Fruit fly (Drosophila melanogaster) whole organism, embryonic: ENCODE data around the gene CG34305.

Source experiments
- ATbp ChIP-seq: fragments of 200-800 bp; sonication (Bioruptor generic); optimal IDR thresholded peaks from 2 replicates; lab custom pipeline; 2017; ENCODE audit warnings: missing biosample characterization, mild to moderate bottlenecking, missing genetic modification characterization, missing genetic modification reagents
- Atf6 ChIP-seq: fragments of 200-800 bp; sonication (Bioruptor generic); IDR thresholded peaks from 2 replicates; pipeline ENCODE4 v1.3.6; 2022; ENCODE audit warnings: missing biosample characterization, missing genetic modification characterization
- CG10267 ChIP-seq: fragments of 200-800 bp; sonication (Bioruptor generic); optimal IDR thresholded peaks from 2 replicates; lab custom pipeline; 2018; ENCODE audit warnings: missing biosample characterization, mild to moderate bottlenecking, missing genetic modification characterization, moderate library complexity
- CG10543 ChIP-seq: fragments of 200-800 bp; sonication (Bioruptor generic); optimal IDR thresholded peaks from 3 replicates; lab custom pipeline; 2017; ENCODE audit warnings: missing biosample characterization, mild to moderate bottlenecking, missing genetic modification characterization, moderate library complexity
- CG12391 ChIP-seq: fragments of 200-800 bp; sonication (Bioruptor generic); optimal IDR thresholded peaks from 3 replicates; lab custom pipeline; 2018; ENCODE audit warnings: missing biosample characterization, mild to moderate bottlenecking, missing genetic modification characterization, moderate library complexity
- CG13624 ChIP-seq: fragments of 200-800 bp; sonication (Bioruptor generic); optimal IDR thresholded peaks from 2 replicates; lab custom pipeline; 2016; ENCODE audit warnings: missing biosample characterization, missing genetic modification characterization
- CG13894 ChIP-seq: fragments of 200-800 bp; sonication (Bioruptor generic); optimal IDR thresholded peaks from 3 replicates; lab custom pipeline; 2018; ENCODE audit warnings: missing biosample characterization, mild to moderate bottlenecking, missing genetic modification characterization, moderate library complexity
- CG14441 ChIP-seq: fragments of 200-800 bp; sonication (Bioruptor generic); IDR thresholded peaks from 2 replicates; pipeline ENCODE4 v1.3.6; 2022; ENCODE audit warnings: missing biosample characterization, missing genetic modification characterization
- CG15601 ChIP-seq: fragments of 200-800 bp; sonication (Bioruptor generic); optimal IDR thresholded peaks from 3 replicates; lab custom pipeline; 2019; ENCODE audit warnings: missing biosample characterization, mild to moderate bottlenecking, missing genetic modification characterization, moderate library complexity
- CG1792 ChIP-seq: fragments of 200-800 bp; sonication (Bioruptor generic); optimal IDR thresholded peaks from 2 replicates; lab custom pipeline; 2016; ENCODE audit warnings: missing biosample characterization, missing genetic modification characterization
- CG1832 ChIP-seq: fragments of 200-800 bp; sonication (Bioruptor generic); optimal IDR thresholded peaks from 2 replicates; lab custom pipeline; 2017; ENCODE audit warnings: missing biosample characterization, mild to moderate bottlenecking, missing genetic modification characterization, inconsistent platforms
- CG18476 ChIP-seq: fragments of 200-800 bp; sonication (Bioruptor generic); optimal IDR thresholded peaks from 2 replicates; lab custom pipeline; 2016; ENCODE audit warnings: missing biosample characterization, mild to moderate bottlenecking, missing genetic modification characterization
- CG18764 ChIP-seq: fragments of 200-800 bp; sonication (Bioruptor generic); optimal IDR thresholded peaks from 3 replicates; lab custom pipeline; 2016; ENCODE audit warnings: missing biosample characterization, missing genetic modification characterization
- CG2129 ChIP-seq: fragments of 200-800 bp; sonication (Bioruptor generic); IDR thresholded peaks from 2 replicates; pipeline ENCODE4 v1.3.6; 2022; ENCODE audit warnings: missing biosample characterization, missing genetic modification characterization; ENCODE audit not compliant: partially characterized antibody
- CG2199 ChIP-seq: fragments of 200-800 bp; sonication (Bioruptor generic); IDR thresholded peaks from 3 replicates; pipeline ENCODE4 v1.3.6; 2022; ENCODE audit warnings: missing biosample characterization, missing genetic modification characterization
- CG3163 ChIP-seq: fragments of 200-800 bp; sonication (Bioruptor generic); optimal IDR thresholded peaks from 3 replicates; lab custom pipeline; 2016; ENCODE audit warnings: missing biosample characterization, missing genetic modification characterization
- CG4282 ChIP-seq: fragments of 200-800 bp; sonication (Bioruptor generic); optimal IDR thresholded peaks from 2 replicates; lab custom pipeline; 2016; ENCODE audit warnings: missing biosample characterization, missing genetic modification characterization
- CG4707 ChIP-seq: fragments of 200-800 bp; sonication (Bioruptor generic); optimal IDR thresholded peaks from 2 replicates; lab custom pipeline; 2018; ENCODE audit warnings: missing biosample characterization, mild to moderate bottlenecking, missing genetic modification characterization, moderate library complexity
- CG7357 ChIP-seq: fragments of 200-800 bp; sonication (Bioruptor generic); IDR thresholded peaks from 3 replicates; pipeline ENCODE4 v1.3.6; 2022; ENCODE audit warnings: missing biosample characterization, missing genetic modification characterization
- CG7839 ChIP-seq: fragments of 200-800 bp; sonication (Bioruptor generic); optimal IDR thresholded peaks from 3 replicates; lab custom pipeline; 2018; ENCODE audit warnings: missing biosample characterization, mild to moderate bottlenecking, missing genetic modification characterization, moderate library complexity
- CG7963 ChIP-seq: fragments of 200-800 bp; sonication (Bioruptor generic); IDR thresholded peaks from 3 replicates; pipeline ENCODE4 v1.3.6; 2022; ENCODE audit warnings: missing biosample characterization, missing genetic modification characterization; ENCODE audit not compliant: partially characterized antibody
- CG9797 ChIP-seq: fragments of 200-800 bp; sonication (Bioruptor generic); optimal IDR thresholded peaks from 3 replicates; lab custom pipeline; 2018; ENCODE audit warnings: missing biosample characterization, mild to moderate bottlenecking, missing genetic modification characterization
- CG9932 ChIP-seq: fragments of 200-800 bp; sonication (Bioruptor generic); IDR thresholded peaks from 2 replicates; pipeline ENCODE4 v1.3.6; 2022; ENCODE audit warnings: missing biosample characterization, missing genetic modification characterization
- CkIIα-i1 ChIP-seq: fragments of 200-800 bp; sonication (Bioruptor generic); IDR thresholded peaks from 2 replicates; pipeline ENCODE4 v1.3.6; 2022; ENCODE audit warnings: missing biosample characterization, missing genetic modification characterization
- H2.0 ChIP-seq: fragments of 200-800 bp; sonication (Bioruptor generic); IDR thresholded peaks from 2 replicates; pipeline ENCODE4 v1.3.6; 2022; ENCODE audit warnings: missing biosample characterization, missing genetic modification characterization
- HHEX ChIP-seq: fragments of 200-800 bp; sonication (Bioruptor generic); optimal IDR thresholded peaks from 3 replicates; lab custom pipeline; 2017; ENCODE audit warnings: missing biosample characterization, mild to moderate bottlenecking, missing genetic modification characterization, missing genetic modification reagents
- Hand ChIP-seq: fragments of 200-800 bp; sonication (Bioruptor generic); optimal IDR thresholded peaks from 2 replicates; lab custom pipeline; 2017; ENCODE audit warnings: mild to moderate bottlenecking, missing biosample characterization, missing genetic modification reagents, missing genetic modification characterization
- Hr3 ChIP-seq: fragments of 200-800 bp; sonication (Bioruptor generic); optimal IDR thresholded peaks from 3 replicates; lab custom pipeline; 2016; ENCODE audit warnings: missing biosample characterization, missing genetic modification characterization
- Hr78 ChIP-seq, 2 experiments: fragments of 200-800 bp in 1 of 2; fragments of >200 bp in 1 of 2; sonication (Bioruptor generic) in 1 of 2; optimal IDR thresholded peaks; 2 replicates each; lab custom pipeline; 2017 to 2019; ENCODE audit warnings: missing biosample characterization in 2 of 2, missing genetic modification characterization in 2 of 2, mild to moderate bottlenecking in 1 of 2, moderate library complexity in 1 of 2
- Med ChIP-seq: fragments of 200-800 bp; sonication (Bioruptor generic); peaks from one replicate; lab custom pipeline; 2016; ENCODE audit warnings: missing biosample characterization, missing genetic modification characterization, mild to moderate bottlenecking, inconsistent platforms, moderate library complexity
- Meics ChIP-seq: fragments of 200-800 bp; sonication (Bioruptor generic); optimal IDR thresholded peaks from 2 replicates; lab custom pipeline; 2017; ENCODE audit warnings: missing biosample characterization, mild to moderate bottlenecking, missing genetic modification characterization
- Nf-YC ChIP-seq: fragments of 200-800 bp; optimal IDR thresholded peaks from 3 replicates; lab custom pipeline; 2019; ENCODE audit warnings: missing biosample characterization, mild to moderate bottlenecking, missing genetic modification characterization, moderate library complexity
- Scr ChIP-seq: fragments of 200-800 bp; sonication (Bioruptor generic); IDR thresholded peaks from 2 replicates; pipeline ENCODE4 v1.3.6; 2022; ENCODE audit warnings: missing biosample characterization, missing genetic modification characterization; ENCODE audit not compliant: partially characterized antibody
- Six4 ChIP-seq: fragments of 200-800 bp; sonication (Bioruptor generic); optimal IDR thresholded peaks from 2 replicates; lab custom pipeline; 2016; ENCODE audit warnings: missing biosample characterization, missing genetic modification characterization
- Sox102F ChIP-seq: fragments of 200-800 bp; sonication (Bioruptor generic); optimal IDR thresholded peaks from 2 replicates; lab custom pipeline; 2018; ENCODE audit warnings: missing biosample characterization, mild to moderate bottlenecking, missing genetic modification characterization, moderate library complexity
- Taf1 ChIP-seq: fragments of 200-800 bp; sonication (Bioruptor generic); IDR thresholded peaks from 2 replicates; pipeline ENCODE4 v1.3.6; 2022; ENCODE audit warnings: missing biosample characterization, missing genetic modification characterization
- ash1 ChIP-seq: fragments of 200-800 bp; sonication (Bioruptor generic); optimal IDR thresholded peaks from 2 replicates; lab custom pipeline; 2018; ENCODE audit warnings: missing biosample characterization, mild to moderate bottlenecking, missing genetic modification characterization
- bigmax ChIP-seq: fragments of 200-800 bp; sonication (Bioruptor generic); optimal IDR thresholded peaks from 2 replicates; lab custom pipeline; 2018; ENCODE audit warnings: missing biosample characterization, mild to moderate bottlenecking, missing genetic modification characterization
- cwo ChIP-seq: fragments of 200-800 bp; sonication (Bioruptor generic); optimal IDR thresholded peaks from 3 replicates; lab custom pipeline; 2017; ENCODE audit warnings: missing biosample characterization, missing genetic modification characterization, mild to moderate bottlenecking, moderate library complexity, missing genetic modification reagents
- dimm ChIP-seq: fragments of 200-800 bp; sonication (Bioruptor generic); IDR thresholded peaks from 2 replicates; pipeline ENCODE4 v1.3.6; 2022; ENCODE audit warnings: missing biosample characterization, missing genetic modification characterization
- disco-r ChIP-seq: fragments of 200-800 bp; sonication (Bioruptor generic); optimal IDR thresholded peaks from 2 replicates; lab custom pipeline; 2016; ENCODE audit warnings: missing biosample characterization, missing genetic modification characterization
- grau ChIP-seq: fragments of 200-800 bp; optimal IDR thresholded peaks from 3 replicates; lab custom pipeline; 2019; ENCODE audit warnings: missing biosample characterization, mild to moderate bottlenecking, missing genetic modification characterization, moderate library complexity
- her ChIP-seq: fragments of 200-800 bp; sonication (Bioruptor generic); optimal IDR thresholded peaks from 2 replicates; lab custom pipeline; 2016; ENCODE audit warnings: missing biosample characterization, missing genetic modification characterization
- insv ChIP-seq, 2 experiments: fragments of 200-800 bp; sonication (Bioruptor generic); optimal IDR thresholded peaks; 3 replicates each; lab custom pipeline; 2016 to 2018; ENCODE audit warnings: missing biosample characterization in 2 of 2, missing genetic modification characterization in 2 of 2
- lmd ChIP-seq: fragments of 200-800 bp; sonication (Bioruptor generic); IDR thresholded peaks from 2 replicates; pipeline ENCODE4 v1.3.6; 2022; ENCODE audit warnings: missing biosample characterization, missing genetic modification characterization
- pzg ChIP-seq: fragments of 200-800 bp; sonication (Bioruptor generic); optimal IDR thresholded peaks from 3 replicates; lab custom pipeline; 2018; ENCODE audit warnings: missing biosample characterization, mild to moderate bottlenecking, missing genetic modification characterization, moderate library complexity
- sd ChIP-seq: fragments of 200-800 bp; sonication (Bioruptor generic); optimal IDR thresholded peaks from 3 replicates; lab custom pipeline; 2018; ENCODE audit warnings: missing biosample characterization, mild to moderate bottlenecking, missing genetic modification characterization, moderate library complexity
- shn ChIP-seq: fragments of 200-800 bp; sonication (Bioruptor generic); optimal IDR thresholded peaks from 3 replicates; lab custom pipeline; 2016; ENCODE audit warnings: missing biosample characterization, missing genetic modification characterization
- sima ChIP-seq: fragments of 200-800 bp; sonication (Bioruptor generic); optimal IDR thresholded peaks from 2 replicates; lab custom pipeline; 2016; ENCODE audit warnings: missing biosample characterization, missing genetic modification characterization
- sob ChIP-seq: fragments of 200-800 bp; sonication (Bioruptor generic); IDR thresholded peaks from 2 replicates; pipeline ENCODE4 v1.3.6; 2022; ENCODE audit warnings: missing biosample characterization, missing genetic modification characterization
- zfh1 ChIP-seq: fragments of 200-800 bp; sonication (Bioruptor generic); IDR thresholded peaks from 3 replicates; pipeline ENCODE4 v1.3.6; 2022; ENCODE audit warnings: missing biosample characterization, missing genetic modification characterization

CG34305 gene

dm6 chr3R:4220780-4221179 lies 22.2 kb downstream of the CG34305 start (continued):
- TF ChIP-seq CG12391 (tag; lab: Kevin White, UChicago) (no peak), Scr (GFP tag; lab: Robert Waterston, UW) (peak; percentile 95), CkIIα-i1 (GFP tag; lab: Robert Waterston, UW) (no peak), sd (no peak), CG1792 (GFP tag; lab: Kevin White, UChicago) (peak; percentile 22), ATbp (GFP tag; lab: Kevin White, UChicago) (no peak), zfh1 (GFP tag; lab: Robert Waterston, UW) (peak; percentile 62; the same call in 1 of the 3 replicates), CG9932 (GFP tag; lab: Robert Waterston, UW) (peak; percentile 78), CG7839 (tag; lab: Kevin White, UChicago) (no peak), Six4 (GFP tag; lab: Kevin White, UChicago) (no peak), CG13894 (no peak), Med (GFP tag; lab: Kevin White, UChicago) (peak; percentile 95), insv (GFP tag; optimal IDR thresholded peaks at IDR 0.05; lab: Kevin White, UChicago) (no peak), Hr3 (GFP tag; lab: Kevin White, UChicago) (peak; percentile 20), CG9797 (GFP tag; lab: Kevin White, UChicago) (peak; percentile 31), CG10267 (tag; lab: Kevin White, UChicago) (peak; percentile 45), pzg (peak; percentile 97), Hr78 (GFP tag; optimal IDR thresholded peaks at IDR 0.05; lab: Kevin White, UChicago) (no peak), CG1832 (GFP tag; lab: Kevin White, UChicago) (no peak), shn (GFP tag; lab: Kevin White, UChicago) (peak; percentile 35), lmd (GFP tag; lab: Robert Waterston, UW) (peak; percentile 37; the same call in 1 of the 2 replicates), CG4282 (GFP tag; lab: Kevin White, UChicago) (no peak), Sox102F (GFP tag; lab: Kevin White, UChicago) (no peak), Meics (no peak), dimm (GFP tag; lab: Robert Waterston, UW) (no peak), sob (GFP tag; lab: Robert Waterston, UW) (peak; percentile 74), grau (tag; lab: Kevin White, UChicago) (peak; percentile 45), bigmax (GFP tag; lab: Kevin White, UChicago) (no peak), CG14441 (GFP tag; lab: Robert Waterston, UW) (no peak), CG18764 (GFP tag; lab: Kevin White, UChicago) (no peak), cwo (GFP tag; lab: Kevin White, UChicago) (no peak), HHEX (GFP tag; lab: Kevin White, UChicago) (no peak), CG18476 (GFP tag; lab: Kevin White, UChicago) (no peak), CG7963 (GFP tag; lab: Robert Waterston, UW) (peak; percentile 97), CG2129 (GFP tag; lab: Robert Waterston, UW) (peak; percentile 92), her (peak; percentile 71), CG2199 (0 out of 3 replicates have a peak, but pooled peaks have one; percentile 76), Atf6 (GFP tag; lab: Robert Waterston, UW) (no peak), Taf1 (no peak), sima (GFP tag; lab: Kevin White, UChicago) (no peak), H2.0 (0 out of 2 replicates have a peak, but pooled peaks have one; percentile 23), Hand (GFP tag; lab: Kevin White, UChicago) (no peak), Nf-YC (tag; lab: Kevin White, UChicago) (peak; percentile 46), disco-r (GFP tag; lab: Kevin White, UChicago) (no peak), CG15601 (tag; lab: Kevin White, UChicago) (no peak), CG7357 (GFP tag; lab: Robert Waterston, UW) (no peak), CG4707 (GFP tag; lab: Kevin White, UChicago) (no peak), CG3163 (GFP tag; lab: Kevin White, UChicago) (peak; percentile 28), ash1 (no peak), CG13624 (GFP tag; lab: Kevin White, UChicago) (peak; percentile 70), CG10543 (GFP tag; lab: Kevin White, UChicago) (no peak)
